Worm (Caenorhabditis elegans) whole organism, L4 larva: ENCODE measurements around the gene lsd-1.

ENCODE experiments used
- egl-27 ChIP-seq: sonication (generic microtip); optimal IDR thresholded peaks from 3 replicates; lab custom pipeline; 2017; ENCODE audit warnings: missing biosample characterization, missing genetic modification reagents, missing genetic modification characterization
- mdl-1 ChIP-seq, 2 experiments: fragments of 150-350 bp in 1 of 2; sonication (generic microtip) in 1 of 2; optimal IDR thresholded peaks; 2 replicates each; lab custom pipeline; 2014 to 2017; ENCODE audit warnings: missing biosample characterization in 2 of 2, missing genetic modification characterization in 2 of 2
- pqm-1 ChIP-seq: sonication (generic microtip); optimal IDR thresholded peaks from 2 replicates; lab custom pipeline; 2017; ENCODE audit warnings: missing biosample characterization, missing genetic modification characterization

DNA sequence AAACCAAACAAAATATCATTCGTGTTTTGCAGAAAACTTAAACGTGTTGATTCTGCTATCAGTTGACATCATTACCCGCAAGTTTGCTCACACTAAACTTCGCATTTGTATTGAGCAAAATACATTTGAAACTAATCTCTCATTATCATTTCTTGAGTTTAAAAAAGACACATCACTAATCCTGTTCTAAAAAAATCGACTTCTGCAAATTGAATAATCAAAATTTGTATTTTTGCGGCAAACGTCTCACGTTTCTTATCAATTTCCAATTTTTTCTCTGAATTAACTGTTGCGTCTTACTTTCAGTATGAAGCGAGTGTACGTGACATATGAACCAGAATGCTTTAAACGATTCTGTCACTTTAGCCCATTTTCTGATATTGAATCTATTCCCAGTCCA, 11.2 kb downstream of the lsd-1 start, which contains the start of gene C49F5.8:
- no peak for TF ChIP-seq mdl-1 (tag; optimal IDR thresholded peaks at IDR 0.05; lab: Kevin White, UChicago)
- no peak for TF ChIP-seq pqm-1 (tag; lab: Kevin White, UChicago)
- TF ChIP-seq egl-27, result no peak
